Fruit fly (Drosophila melanogaster) whole organism, pupa: Measurements from ENCODE around the gene CG15170.

ENCODE experiments used
- CG10348 ChIP-seq: fragments of 200-800 bp; sonication (Bioruptor generic); IDR thresholded peaks from 2 replicates; pipeline ENCODE4 v1.3.6; 2022; ENCODE audit warnings: missing biosample characterization, missing genetic modification characterization
- CG15710 ChIP-seq: fragments of 200-800 bp; sonication (Bioruptor generic); optimal IDR thresholded peaks from 2 replicates; lab custom pipeline; 2018; ENCODE audit warnings: missing biosample characterization, mild to moderate bottlenecking, missing genetic modification characterization, moderate library complexity
- CG17806 ChIP-seq: fragments of 200-800 bp; sonication (Bioruptor generic); optimal IDR thresholded peaks from 2 replicates; lab custom pipeline; 2018; ENCODE audit warnings: missing biosample characterization, mild to moderate bottlenecking, missing genetic modification characterization, moderate library complexity
- CG34367 ChIP-seq: fragments of 200-800 bp; sonication (Bioruptor generic); optimal IDR thresholded peaks from 2 replicates; lab custom pipeline; 2018; ENCODE audit warnings: missing biosample characterization, mild to moderate bottlenecking, missing genetic modification characterization
- D1 ChIP-seq: fragments of 200-800 bp; sonication (Bioruptor generic); optimal IDR thresholded peaks from 2 replicates; lab custom pipeline; 2018; ENCODE audit warnings: missing biosample characterization, mild to moderate bottlenecking, missing genetic modification characterization, moderate library complexity
- EcR ChIP-seq: fragments of 200-800 bp; sonication (Bioruptor generic); optimal IDR thresholded peaks from 3 replicates; lab custom pipeline; 2019; ENCODE audit warnings: missing biosample characterization, missing genetic modification characterization, mild to moderate bottlenecking, moderate library complexity, missing genetic modification reagents

DNA sequence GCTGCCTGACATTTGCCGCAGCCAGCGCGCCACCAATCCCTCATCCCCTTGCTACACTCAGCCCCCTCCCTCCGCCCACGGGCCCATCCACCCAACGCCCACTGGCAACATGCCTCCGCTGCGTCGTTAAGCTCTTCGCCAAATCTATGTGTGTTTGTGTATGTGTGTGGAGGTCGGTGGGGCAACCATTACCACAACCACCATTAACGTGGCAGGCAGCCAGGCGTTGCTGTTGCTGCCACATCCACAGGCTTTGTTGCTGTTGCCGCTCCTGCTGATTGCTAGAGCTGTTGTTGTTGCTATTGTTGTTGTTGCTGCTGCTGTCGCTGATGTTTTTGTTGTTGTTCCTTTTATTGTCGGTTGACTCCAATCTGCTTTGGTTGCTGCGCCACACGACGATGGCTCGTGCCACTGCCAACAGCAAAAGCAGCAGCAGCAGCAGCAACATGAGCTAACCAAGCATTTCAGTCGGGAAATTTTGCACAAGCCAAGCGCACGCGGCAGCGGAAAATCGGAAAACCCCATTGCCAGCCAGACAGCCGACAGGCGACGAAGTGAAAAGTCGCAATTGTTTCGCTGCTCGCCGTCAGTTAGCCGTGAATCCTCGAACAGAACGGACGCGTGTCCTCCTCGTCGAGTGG, 37.3 kb upstream of the CG15170 start, which contains the start of gene Sidpn:
- no peak for TF ChIP-seq D1
- TF ChIP-seq EcR (GFP tag; lab: Kevin White, UChicago): no peak
- TF ChIP-seq CG15710 (tag; lab: Kevin White, UChicago): no peak
- no peak for TF ChIP-seq CG10348 (GFP tag; lab: Robert Waterston, UW)
- TF ChIP-seq CG17806 (tag; lab: Kevin White, UChicago): no peak
- no peak for TF ChIP-seq CG34367 (tag; lab: Kevin White, UChicago)
